1 fruit fly cellular context compared by ENCODE assay signal in genomic region chr3L:7347984-7348631, dm6.
A peak's percentile ranks its signal among the peaks of the same experiment; 100 is the strongest.
TF ChIP-seq lines count a peak whose summit lies in the region.

Gene Srp19, minus strand, starts transcription at chr3L:7348034.
Gene qm, plus strand, starts transcription at chr3L:7348313.

TF ChIP-seq in whole organism, embryonic, 481 proteins besides CTCF, POLR2A, EP300 and RAD21 (continued from another document and continues in another):
- no peak for TF ChIP-seq fru (optimal IDR thresholded peaks at IDR 0.05; lab: Kevin White, UChicago)
- no peak for TF ChIP-seq E2f1 (GFP tag; IDR thresholded peaks at IDR 0.05; lab: Robert Waterston, UW)
- peak; percentile 54 for TF ChIP-seq kay (GFP tag; optimal IDR thresholded peaks at IDR 0.05; lab: Kevin White, UChicago)
- peak; percentile 73; the same call in 2 of the 3 replicates for TF ChIP-seq gce (GFP tag; IDR thresholded peaks at IDR 0.05; lab: Robert Waterston, UW)
- TF ChIP-seq CG10959 (GFP tag; IDR thresholded peaks at IDR 0.05; lab: Robert Waterston, UW): no peak; the same call in 1 of the 2 replicates
- TF ChIP-seq CG11085 (GFP tag; IDR thresholded peaks at IDR 0.05; lab: Robert Waterston, UW): 0 out of 2 replicates have a peak, but pooled peaks have one; percentile 12
- peak; percentile 65 for TF ChIP-seq nom (GFP tag; optimal IDR thresholded peaks at IDR 0.05; lab: Kevin White, UChicago)
- TF ChIP-seq CG11696 (GFP tag; IDR thresholded peaks at IDR 0.05; lab: Robert Waterston, UW): no peak
- TF ChIP-seq pros (GFP tag; optimal IDR thresholded peaks at IDR 0.05; lab: Kevin White, UChicago): peak; percentile 26
- peak; percentile 64 for TF ChIP-seq jumu (GFP tag; optimal IDR thresholded peaks at IDR 0.05; lab: Kevin White, UChicago)
- no peak for TF ChIP-seq ATbp (GFP tag; optimal IDR thresholded peaks at IDR 0.05; lab: Kevin White, UChicago)
- TF ChIP-seq Pdp1 (GFP tag; optimal IDR thresholded peaks at IDR 0.05; lab: Kevin White, UChicago): peak; percentile 53 to 62
- no peak; the same call in 2 of the 3 replicates for TF ChIP-seq H15 (GFP tag; IDR thresholded peaks at IDR 0.05; lab: Robert Waterston, UW)
- TF ChIP-seq Dip2 (GFP tag; IDR thresholded peaks at IDR 0.05; lab: Robert Waterston, UW): no peak
- no peak for TF ChIP-seq ERR (GFP tag; optimal IDR thresholded peaks at IDR 0.05; lab: Kevin White, UChicago)
- peak; percentile 41 for TF ChIP-seq Adf1 (GFP tag; IDR thresholded peaks at IDR 0.05; lab: Robert Waterston, UW)
- peak; percentile 42 for TF ChIP-seq tin (GFP tag; optimal IDR thresholded peaks at IDR 0.05; lab: Kevin White, UChicago)
- TF ChIP-seq eyg (GFP tag; optimal IDR thresholded peaks at IDR 0.05; lab: Kevin White, UChicago): no peak
- TF ChIP-seq CG2199 (GFP tag; IDR thresholded peaks at IDR 0.05; lab: Robert Waterston, UW): no peak
- 0 out of 2 replicates have a peak, but pooled peaks have one; percentile 17 for TF ChIP-seq Taf1 (GFP tag; IDR thresholded peaks at IDR 0.05; lab: Robert Waterston, UW)
- peak; percentile 56 for TF ChIP-seq Hsf (GFP tag; optimal IDR thresholded peaks at IDR 0.05; lab: Kevin White, UChicago)
- peak; percentile 53 for TF ChIP-seq Dek (tag; optimal IDR thresholded peaks at IDR 0.05; lab: Kevin White, UChicago)
- TF ChIP-seq gt (GFP tag; IDR thresholded peaks at IDR 0.05; lab: Robert Waterston, UW): no peak
- no peak for TF ChIP-seq CG8089 (GFP tag; optimal IDR thresholded peaks at IDR 0.05; lab: Kevin White, UChicago)
- TF ChIP-seq Atf6 (GFP tag; IDR thresholded peaks at IDR 0.05; lab: Robert Waterston, UW): peak; percentile 64
- TF ChIP-seq CG18476 (GFP tag; optimal IDR thresholded peaks at IDR 0.05; lab: Kevin White, UChicago): peak; percentile 6
- TF ChIP-seq Fer1 (GFP tag; optimal IDR thresholded peaks at IDR 0.05; lab: Kevin White, UChicago): peak; percentile 51
- TF ChIP-seq dan (GFP tag; IDR thresholded peaks at IDR 0.05; lab: Robert Waterston, UW): no peak
- no peak for TF ChIP-seq bowl (GFP tag; IDR thresholded peaks at IDR 0.05; lab: Robert Waterston, UW)
- TF ChIP-seq bsh (GFP tag; optimal IDR thresholded peaks at IDR 0.05; lab: Kevin White, UChicago): peak; percentile 13 to 36
- no peak for TF ChIP-seq CG9437 (GFP tag; optimal IDR thresholded peaks at IDR 0.05; lab: Kevin White, UChicago)
- TF ChIP-seq C15 (GFP tag; IDR thresholded peaks at IDR 0.05; lab: Robert Waterston, UW): no peak
- peak; percentile 64 for TF ChIP-seq CG15514 (GFP tag; optimal IDR thresholded peaks at IDR 0.05; lab: Kevin White, UChicago)
- no peak for TF ChIP-seq CG18764 (GFP tag; optimal IDR thresholded peaks at IDR 0.05; lab: Kevin White, UChicago)
- TF ChIP-seq p53 (GFP tag; optimal IDR thresholded peaks at IDR 0.05; lab: Kevin White, UChicago): no peak
- peak; percentile 23 for TF ChIP-seq dmrt11E (tag; optimal IDR thresholded peaks at IDR 0.05; lab: Kevin White, UChicago)
- TF ChIP-seq tna (GFP tag; IDR thresholded peaks at IDR 0.05; lab: Robert Waterston, UW; ENCODE audit: partially characterized antibody): peak; percentile 54
- TF ChIP-seq HmgZ (tag; optimal IDR thresholded peaks at IDR 0.05; lab: Kevin White, UChicago): peak; percentile 20
- peak; percentile 61 for TF ChIP-seq ems (GFP tag; optimal IDR thresholded peaks at IDR 0.05; lab: Kevin White, UChicago)
- peak; percentile 15 for TF ChIP-seq cato (GFP tag; optimal IDR thresholded peaks at IDR 0.05; lab: Kevin White, UChicago; ENCODE audit: borderline replicate concordance)
- TF ChIP-seq zfh2 (GFP tag; optimal IDR thresholded peaks at IDR 0.05; lab: Kevin White, UChicago): peak; percentile 76
- peak; percentile 35 for TF ChIP-seq zen (tag; optimal IDR thresholded peaks at IDR 0.05; lab: Kevin White, UChicago)
- TF ChIP-seq Poxn (GFP tag; IDR thresholded peaks at IDR 0.05; lab: Robert Waterston, UW): no peak
- peak; percentile 36; the same call in 1 of the 2 replicates for TF ChIP-seq lmd (GFP tag; IDR thresholded peaks at IDR 0.05; lab: Robert Waterston, UW)
- peak; percentile 86 for TF ChIP-seq CG16813 (GFP tag; IDR thresholded peaks at IDR 0.05; lab: Robert Waterston, UW; ENCODE audit: partially characterized antibody)
- TF ChIP-seq unpg (GFP tag; optimal IDR thresholded peaks at IDR 0.05; lab: Kevin White, UChicago): peak; percentile 42
- TF ChIP-seq prd (optimal IDR thresholded peaks at IDR 0.05; lab: Kevin White, UChicago): no peak
- TF ChIP-seq prd (GFP tag; IDR thresholded peaks at IDR 0.05; lab: Robert Waterston, UW): peak; percentile 71
- peak; percentile 19 for TF ChIP-seq Elba2 (GFP tag; optimal IDR thresholded peaks at IDR 0.05; lab: Kevin White, UChicago)
- TF ChIP-seq ewg (GFP tag; optimal IDR thresholded peaks at IDR 0.05; lab: Kevin White, UChicago): no peak
- no peak for TF ChIP-seq CG4707 (GFP tag; optimal IDR thresholded peaks at IDR 0.05; lab: Kevin White, UChicago)
- no peak for TF ChIP-seq peb (GFP tag; IDR thresholded peaks at IDR 0.05; lab: Robert Waterston, UW)
- TF ChIP-seq CG17328 (GFP tag; IDR thresholded peaks at IDR 0.05; lab: Robert Waterston, UW): no peak
- peak; percentile 13 for TF ChIP-seq CG18619 (GFP tag; optimal IDR thresholded peaks at IDR 0.05; lab: Kevin White, UChicago)
- TF ChIP-seq CG11504 (tag; optimal IDR thresholded peaks at IDR 0.05; lab: Kevin White, UChicago): no peak
- TF ChIP-seq fd102C (GFP tag; optimal IDR thresholded peaks at IDR 0.05; lab: Kevin White, UChicago): no peak
- TF ChIP-seq CG12236 (GFP tag; optimal IDR thresholded peaks at IDR 0.05; lab: Kevin White, UChicago): no peak
- TF ChIP-seq Myb (GFP tag; optimal IDR thresholded peaks at IDR 0.05; lab: Kevin White, UChicago): peak; percentile 59
- TF ChIP-seq Dfd (GFP tag; optimal IDR thresholded peaks at IDR 0.05; lab: Kevin White, UChicago): no peak
- TF ChIP-seq CG4360 (GFP tag; IDR thresholded peaks at IDR 0.05; lab: Robert Waterston, UW): peak; percentile 79
- TF ChIP-seq CG1602 (GFP tag; optimal IDR thresholded peaks at IDR 0.05; lab: Kevin White, UChicago): peak; percentile 36
- TF ChIP-seq HLHmδ (GFP tag; optimal IDR thresholded peaks at IDR 0.05; lab: Kevin White, UChicago): peak; percentile 59
- no peak for TF ChIP-seq eve (GFP tag; optimal IDR thresholded peaks at IDR 0.05; lab: Kevin White, UChicago)
- no peak; the same call in 2 of the 3 replicates for TF ChIP-seq ci (GFP tag; IDR thresholded peaks at IDR 0.05; lab: Robert Waterston, UW)
- TF ChIP-seq luna (GFP tag; optimal IDR thresholded peaks at IDR 0.05; lab: Kevin White, UChicago): peak; percentile 17
- no peak for TF ChIP-seq seq (GFP tag; IDR thresholded peaks at IDR 0.05; lab: Robert Waterston, UW)
- peak; percentile 33 for TF ChIP-seq CG13424 (tag; optimal IDR thresholded peaks at IDR 0.05; lab: Kevin White, UChicago)
- TF ChIP-seq z (GFP tag; IDR thresholded peaks at IDR 0.05; lab: Robert Waterston, UW): no peak
- TF ChIP-seq chm (GFP tag; IDR thresholded peaks at IDR 0.05; lab: Robert Waterston, UW): peak; percentile 67; the same call in 1 of the 2 replicates
- peak; percentile 0 for TF ChIP-seq Atf-2 (GFP tag; optimal IDR thresholded peaks at IDR 0.05; lab: Kevin White, UChicago)
- TF ChIP-seq Fer2 (tag; optimal IDR thresholded peaks at IDR 0.05; lab: Kevin White, UChicago): peak; percentile 34
- peak; percentile 84 for TF ChIP-seq Dref (GFP tag; IDR thresholded peaks at IDR 0.05; lab: Robert Waterston, UW)
- TF ChIP-seq ken (GFP tag; IDR thresholded peaks at IDR 0.05; lab: Robert Waterston, UW): 0 out of 3 replicates have a peak, but pooled peaks have one; percentile 58
- TF ChIP-seq HLH54F (GFP tag; optimal IDR thresholded peaks at IDR 0.05; lab: Kevin White, UChicago): peak; percentile 47
- no peak for TF ChIP-seq Ssrp (tag; optimal IDR thresholded peaks at IDR 0.05; lab: Kevin White, UChicago)
- TF ChIP-seq CG7271 (tag; optimal IDR thresholded peaks at IDR 0.05; lab: Kevin White, UChicago): no peak
- no peak for TF ChIP-seq Awh (GFP tag; IDR thresholded peaks at IDR 0.05; lab: Robert Waterston, UW)
- TF ChIP-seq CrebB (tag; optimal IDR thresholded peaks at IDR 0.05; lab: Kevin White, UChicago): no peak
- TF ChIP-seq CG6791 (GFP tag; IDR thresholded peaks at IDR 0.05; lab: Robert Waterston, UW; ENCODE audit: partially characterized antibody): peak; percentile 83; the same call in 2 of the 3 replicates
- TF ChIP-seq CG34422 (GFP tag; IDR thresholded peaks at IDR 0.05; lab: Robert Waterston, UW): peak; percentile 86; the same call in 2 of the 3 replicates
- TF ChIP-seq gsb-n (tag; optimal IDR thresholded peaks at IDR 0.05; lab: Kevin White, UChicago): peak; percentile 22
- peak; percentile 56 for TF ChIP-seq CG7556 (GFP tag; optimal IDR thresholded peaks at IDR 0.05; lab: Kevin White, UChicago)
- peak; percentile 26; the same call in 1 of the 2 replicates for TF ChIP-seq CkIIα-i1 (GFP tag; IDR thresholded peaks at IDR 0.05; lab: Robert Waterston, UW)
- TF ChIP-seq her (GFP tag; optimal IDR thresholded peaks at IDR 0.05; lab: Kevin White, UChicago): no peak
- no peak for TF ChIP-seq CG3065 (GFP tag; optimal IDR thresholded peaks at IDR 0.05; lab: Kevin White, UChicago)
- TF ChIP-seq tll (GFP tag; optimal IDR thresholded peaks at IDR 0.05; lab: Kevin White, UChicago): peak; percentile 6 to 63
- TF ChIP-seq slp2 (GFP tag; optimal IDR thresholded peaks at IDR 0.05; lab: Kevin White, UChicago): no peak
- peak; percentile 18; the same call in 1 of the 2 replicates for TF ChIP-seq ranshi (GFP tag; IDR thresholded peaks at IDR 0.05; lab: Robert Waterston, UW)
- no peak for TF ChIP-seq dimm (GFP tag; IDR thresholded peaks at IDR 0.05; lab: Robert Waterston, UW)
- TF ChIP-seq H2.0 (GFP tag; IDR thresholded peaks at IDR 0.05; lab: Robert Waterston, UW): 0 out of 2 replicates have a peak, but pooled peaks have one; percentile 2
- TF ChIP-seq HmgD (GFP tag; optimal IDR thresholded peaks at IDR 0.05; lab: Kevin White, UChicago): no peak
- TF ChIP-seq Doc3 (GFP tag; IDR thresholded peaks at IDR 0.05; lab: Robert Waterston, UW; ENCODE audit: partially characterized antibody): peak; percentile 78
- no peak for TF ChIP-seq HLH3B (GFP tag; IDR thresholded peaks at IDR 0.05; lab: Robert Waterston, UW)
- no peak for TF ChIP-seq oc (tag; optimal IDR thresholded peaks at IDR 0.05; lab: Kevin White, UChicago)
- TF ChIP-seq nmo (GFP tag; optimal IDR thresholded peaks at IDR 0.05; lab: Kevin White, UChicago): peak; percentile 60
- TF ChIP-seq PHDP (tag; optimal IDR thresholded peaks at IDR 0.05; lab: Kevin White, UChicago): no peak
- no peak for TF ChIP-seq danr (GFP tag; IDR thresholded peaks at IDR 0.05; lab: Robert Waterston, UW)
- peak; percentile 15 for TF ChIP-seq CG15269 (tag; optimal IDR thresholded peaks at IDR 0.05; lab: Kevin White, UChicago)
- no peak for TF ChIP-seq Trl (optimal IDR thresholded peaks at IDR 0.05; lab: Kevin White, UChicago)
- TF ChIP-seq Trl (GFP tag; optimal IDR thresholded peaks at IDR 0.05; lab: Kevin White, UChicago): peak; percentile 70
- TF ChIP-seq CG1529 (GFP tag; optimal IDR thresholded peaks at IDR 0.05; lab: Kevin White, UChicago): no peak
- no peak for TF ChIP-seq CG9609 (GFP tag; optimal IDR thresholded peaks at IDR 0.05; lab: Kevin White, UChicago)
- no peak for TF ChIP-seq corto (GFP tag; optimal IDR thresholded peaks at IDR 0.05; lab: Kevin White, UChicago)
- TF ChIP-seq Usf (GFP tag; optimal IDR thresholded peaks at IDR 0.05; lab: Kevin White, UChicago): no peak
- no peak for TF ChIP-seq CG8478 (optimal IDR thresholded peaks at IDR 0.05; lab: Kevin White, UChicago)
- TF ChIP-seq NC2α (GFP tag; optimal IDR thresholded peaks at IDR 0.05; lab: Kevin White, UChicago): no peak
- no peak for TF ChIP-seq CG8388 (GFP tag; optimal IDR thresholded peaks at IDR 0.05; lab: Kevin White, UChicago)
- no peak for TF ChIP-seq CG3995 (GFP tag; optimal IDR thresholded peaks at IDR 0.05; lab: Kevin White, UChicago)
- no peak for TF ChIP-seq CG4730 (GFP tag; IDR thresholded peaks at IDR 0.05; lab: Robert Waterston, UW)
- TF ChIP-seq crc (GFP tag; optimal IDR thresholded peaks at IDR 0.05; lab: Kevin White, UChicago): no peak
- 0 out of 3 replicates have a peak, but pooled peaks have one; percentile 5 for TF ChIP-seq otp (GFP tag; IDR thresholded peaks at IDR 0.05; lab: Robert Waterston, UW)
- TF ChIP-seq Dp (GFP tag; optimal IDR thresholded peaks at IDR 0.05; lab: Kevin White, UChicago): peak; percentile 5
- peak; percentile 67; the same call in 1 of the 2 replicates for TF ChIP-seq slbo (GFP tag; IDR thresholded peaks at IDR 0.05; lab: Robert Waterston, UW)
- TF ChIP-seq pfk (GFP tag; optimal IDR thresholded peaks at IDR 0.05; lab: Kevin White, UChicago): no peak
- no peak for TF ChIP-seq CG30431 (GFP tag; optimal IDR thresholded peaks at IDR 0.05; lab: Kevin White, UChicago)
- TF ChIP-seq tgo (GFP tag; IDR thresholded peaks at IDR 0.05; lab: Robert Waterston, UW): peak; percentile 28
- no peak for TF ChIP-seq Ravus (GFP tag; IDR thresholded peaks at IDR 0.05; lab: Robert Waterston, UW)
- peak in 1 of 3 experiments; percentile 48 for TF ChIP-seq Stat92E (GFP tag; optimal IDR thresholded peaks at IDR 0.05; lab: Kevin White, UChicago)
- TF ChIP-seq CG32532 (GFP tag; IDR thresholded peaks at IDR 0.05; lab: Robert Waterston, UW): peak; percentile 50
- TF ChIP-seq CG3163 (GFP tag; optimal IDR thresholded peaks at IDR 0.05; lab: Kevin White, UChicago): no peak
- no peak for TF ChIP-seq pita (GFP tag; optimal IDR thresholded peaks at IDR 0.05; lab: Kevin White, UChicago)
- peak; percentile 55 for TF ChIP-seq CG30020 (tag; optimal IDR thresholded peaks at IDR 0.05; lab: Kevin White, UChicago)
- TF ChIP-seq CG7745 (tag; optimal IDR thresholded peaks at IDR 0.05; lab: Kevin White, UChicago): no peak
- TF ChIP-seq Bdp1 (GFP tag; optimal IDR thresholded peaks at IDR 0.05; lab: Kevin White, UChicago): no peak
- peak; percentile 27 for TF ChIP-seq CG10979 (tag; optimal IDR thresholded peaks at IDR 0.05; lab: Kevin White, UChicago)
- peak; percentile 70 for TF ChIP-seq mam (GFP tag; optimal IDR thresholded peaks at IDR 0.05; lab: Kevin White, UChicago)
- no peak for TF ChIP-seq Bteb2 (GFP tag; optimal IDR thresholded peaks at IDR 0.05; lab: Kevin White, UChicago)
- TF ChIP-seq Hand (GFP tag; optimal IDR thresholded peaks at IDR 0.05; lab: Kevin White, UChicago): no peak
- 0 out of 3 replicates have a peak, but pooled peaks have one; percentile 11 for TF ChIP-seq ase (GFP tag; IDR thresholded peaks at IDR 0.05; lab: Robert Waterston, UW)
- peak; percentile 22 for TF ChIP-seq CG33557 (GFP tag; optimal IDR thresholded peaks at IDR 0.05; lab: Kevin White, UChicago)
- no peak for TF ChIP-seq br (optimal IDR thresholded peaks at IDR 0.05; lab: Kevin White, UChicago)
- no peak for TF ChIP-seq CG10565 (GFP tag; optimal IDR thresholded peaks at IDR 0.05; lab: Kevin White, UChicago)
- peak; percentile 89 for TF ChIP-seq row (GFP tag; IDR thresholded peaks at IDR 0.05; lab: Robert Waterston, UW)
